Fruit fly (Drosophila melanogaster) Kc167 (cell line): ENCODE results near the gene CG7168.

Experiments used
- psq ChIP-seq: fragments of >200 bp; optimal IDR thresholded peaks from 2 replicates; lab custom pipeline; 2017; ENCODE audit warnings: missing external identifiers
- ttk ChIP-seq: sonication (Bioruptor generic); optimal IDR thresholded peaks from 2 replicates; lab custom pipeline; 2017; ENCODE audit warnings: missing external identifiers

dm6 chr3R:18269744-18270348, 44.0 kb upstream of the CG7168 start:
- TF ChIP-seq psq (lab: Kevin White, UChicago): no peak
- no peak for TF ChIP-seq ttk
